Worm (Caenorhabditis elegans): Measurements from ENCODE around the gene gphr-1.

- TF ChIP-seq Y22D7AL.16 (tag; optimal IDR thresholded peaks at IDR 0.05) (no peak), ceh-30 (tag; optimal IDR thresholded peaks at IDR 0.05) (no peak), pqm-1 (tag; optimal IDR thresholded peaks at IDR 0.05) (no peak), elt-2 (tag; optimal IDR thresholded peaks at IDR 0.05) (no peak), elt-4 (tag; optimal IDR thresholded peaks at IDR 0.05) (no peak), ama-1 (optimal IDR thresholded peaks at IDR 0.05) (no peak), pha-4 (tag; optimal IDR thresholded peaks at IDR 0.05) (no peak), C38D4.7 (GFP tag; optimal IDR thresholded peaks at IDR 0.05) (no peak), tbx-2 (tag; optimal IDR thresholded peaks at IDR 0.05) (no peak)
Observed at ce11 chrIII:12231539-12231938, 12.7 kb downstream of the gphr-1 start.

Measured in whole organism, late embryonic.